Fruit fly (Drosophila melanogaster): ENCODE results near the gene Cyp313a5.

Gene Cyp313a5

dm6 chr3R:12260669-12261068 is 26.2 kb upstream of the Cyp313a5 start, which contains the start of gene CG44038:
CG44038 (plus strand) TSS chr3R:12260969.
- TF ChIP-seq foxo (GFP tag; optimal IDR thresholded peaks at IDR 0.05) (no peak), Dfd (GFP tag; optimal IDR thresholded peaks at IDR 0.05) (no peak), Vsx2 (GFP tag; optimal IDR thresholded peaks at IDR 0.05; ENCODE audit: partially characterized antibody) (no peak), jim (GFP tag; optimal IDR thresholded peaks at IDR 0.05) (no peak), dl (GFP tag; optimal IDR thresholded peaks at IDR 0.05; ENCODE audit: insufficient read depth in 1 of 2, partially characterized antibody in 2 of 2) (no peak), psq (GFP tag; optimal IDR thresholded peaks at IDR 0.05) (no peak), rgr (GFP tag; optimal IDR thresholded peaks at IDR 0.05) (no peak), woc (GFP tag; optimal IDR thresholded peaks at IDR 0.05) (no peak), lola (GFP tag; optimal IDR thresholded peaks at IDR 0.05) (no peak), br (GFP tag; optimal IDR thresholded peaks at IDR 0.05) (no peak), N (GFP tag; optimal IDR thresholded peaks at IDR 0.05) (no peak), Myc (optimal IDR thresholded peaks at IDR 0.05) (no peak), fru (GFP tag; optimal IDR thresholded peaks at IDR 0.05) (no peak), HLH106 (tag; optimal IDR thresholded peaks at IDR 0.05) (no peak), Mio (GFP tag; optimal IDR thresholded peaks at IDR 0.05) (no peak), Hr83 (GFP tag; optimal IDR thresholded peaks at IDR 0.05; ENCODE audit: poor library complexity, severe bottlenecking) (no peak), ey (GFP tag; optimal IDR thresholded peaks at IDR 0.05) (no peak)

dm6 chr3R:12259819-12260218 is 25.3 kb upstream of the Cyp313a5 start:
- TF ChIP-seq tai (GFP tag; optimal IDR thresholded peaks at IDR 0.05) = no peak
- TF ChIP-seq jim (GFP tag; optimal IDR thresholded peaks at IDR 0.05) = no peak
- TF ChIP-seq pan (optimal IDR thresholded peaks at IDR 0.05) = no peak
- no peak for TF ChIP-seq HLH106 (tag; optimal IDR thresholded peaks at IDR 0.05)
- no peak for TF ChIP-seq dl (GFP tag; optimal IDR thresholded peaks at IDR 0.05; ENCODE audit: insufficient read depth in 1 of 2, partially characterized antibody in 2 of 2)
- no peak for TF ChIP-seq rgr (GFP tag; optimal IDR thresholded peaks at IDR 0.05)
- no peak for TF ChIP-seq OdsH (GFP tag; optimal IDR thresholded peaks at IDR 0.05)
- no peak for TF ChIP-seq ey (GFP tag; optimal IDR thresholded peaks at IDR 0.05)
- TF ChIP-seq Hr78 (GFP tag; optimal IDR thresholded peaks at IDR 0.05) = no peak
- no peak for TF ChIP-seq CrebA (GFP tag; optimal IDR thresholded peaks at IDR 0.05; ENCODE audit: borderline replicate concordance)
- no peak for TF ChIP-seq dsf (GFP tag; optimal IDR thresholded peaks at IDR 0.05; ENCODE audit: borderline replicate concordance)
- TF ChIP-seq br (GFP tag; optimal IDR thresholded peaks at IDR 0.05) = no peak
- no peak for TF ChIP-seq Myc (optimal IDR thresholded peaks at IDR 0.05)
- TF ChIP-seq Mio (GFP tag; optimal IDR thresholded peaks at IDR 0.05) = no peak
- TF ChIP-seq sv (GFP tag; optimal IDR thresholded peaks at IDR 0.05) = no peak
- TF ChIP-seq Hr83 (GFP tag; optimal IDR thresholded peaks at IDR 0.05; ENCODE audit: poor library complexity, severe bottlenecking) = no peak
- TF ChIP-seq Rel (GFP tag; optimal IDR thresholded peaks at IDR 0.05) = no peak
- TF ChIP-seq Rel (tag; optimal IDR thresholded peaks at IDR 0.05) = no peak

DNA sequence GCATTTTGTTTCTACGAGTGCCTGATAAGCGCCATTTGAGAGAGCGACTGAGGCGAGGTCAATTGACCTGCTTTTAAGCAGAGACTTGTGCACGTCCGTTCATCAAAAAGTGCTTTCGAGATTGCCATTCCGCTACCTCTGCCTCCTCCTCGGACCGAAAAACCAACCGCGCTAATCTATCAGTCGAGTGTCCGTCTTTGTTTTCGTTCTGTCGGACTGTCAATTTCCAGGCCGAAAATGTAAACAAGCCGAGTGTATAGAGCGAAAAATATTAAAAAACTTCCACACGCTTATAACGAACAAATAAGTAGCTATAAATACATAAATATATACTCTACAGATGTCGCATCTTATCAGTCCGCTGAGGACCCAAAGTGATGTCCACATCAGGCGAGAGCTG is 24.5 kb upstream of the Cyp313a5 start:
- no peak for TF ChIP-seq N (GFP tag; optimal IDR thresholded peaks at IDR 0.05)
- no peak for TF ChIP-seq Rel (GFP tag; optimal IDR thresholded peaks at IDR 0.05)
- TF ChIP-seq Rel (tag; optimal IDR thresholded peaks at IDR 0.05) = peak; percentile 54

dm6 chr3R:12258437-12258836 is 24.0 kb upstream of the Cyp313a5 start, which contains the start of the genes CG44037 and svp:
CG44037 (plus strand) TSS chr3R:12258737.
svp (plus strand) TSS chr3R:12258737.
- no peak for TF ChIP-seq Hr83 (GFP tag; optimal IDR thresholded peaks at IDR 0.05; ENCODE audit: poor library complexity, severe bottlenecking)
- no peak for TF ChIP-seq sage (GFP tag; optimal IDR thresholded peaks at IDR 0.05)
- no peak for TF ChIP-seq Sp1 (GFP tag; optimal IDR thresholded peaks at IDR 0.05)
- no peak for TF ChIP-seq rgr (GFP tag; optimal IDR thresholded peaks at IDR 0.05)
- TF ChIP-seq CG9705 (GFP tag; optimal IDR thresholded peaks at IDR 0.05) = no peak
- no peak for TF ChIP-seq OdsH (GFP tag; optimal IDR thresholded peaks at IDR 0.05)
- TF ChIP-seq Dfd (GFP tag; optimal IDR thresholded peaks at IDR 0.05) = no peak
- TF ChIP-seq CG32264 (GFP tag; optimal IDR thresholded peaks at IDR 0.05) = no peak
- TF ChIP-seq Rel (GFP tag; optimal IDR thresholded peaks at IDR 0.05) = no peak
- no peak for TF ChIP-seq Rel (tag; optimal IDR thresholded peaks at IDR 0.05)
- TF ChIP-seq HLH106 (tag; optimal IDR thresholded peaks at IDR 0.05) = no peak
- TF ChIP-seq Vsx2 (GFP tag; optimal IDR thresholded peaks at IDR 0.05; ENCODE audit: partially characterized antibody) = no peak
- TF ChIP-seq psq (GFP tag; optimal IDR thresholded peaks at IDR 0.05) = no peak
- TF ChIP-seq h (GFP tag; optimal IDR thresholded peaks at IDR 0.05) = no peak
- TF ChIP-seq Abd-B (GFP tag; optimal IDR thresholded peaks at IDR 0.05) = no peak
- no peak for TF ChIP-seq pan (optimal IDR thresholded peaks at IDR 0.05)
- no peak for TF ChIP-seq GATAd (GFP tag; optimal IDR thresholded peaks at IDR 0.05)
- TF ChIP-seq usp (GFP tag; optimal IDR thresholded peaks at IDR 0.05) = no peak
- TF ChIP-seq br (GFP tag; optimal IDR thresholded peaks at IDR 0.05) = no peak
- TF ChIP-seq sv (GFP tag; optimal IDR thresholded peaks at IDR 0.05) = no peak

Data from whole organism, wandering third instar larva.